Fruit fly (Drosophila melanogaster) whole organism, embryonic: ENCODE results near the gene CG12477.

Experiments used
- Abd-B ChIP-seq: fragments of 200-800 bp; sonication (Bioruptor generic); optimal IDR thresholded peaks from 2 replicates; lab custom pipeline; 2018; ENCODE audit warnings: missing biosample characterization, mild to moderate bottlenecking, missing genetic modification characterization, moderate library complexity
- B-H1 ChIP-seq: fragments of 200-800 bp; sonication (Bioruptor generic); IDR thresholded peaks from 3 replicates; pipeline ENCODE4 v1.3.6; 2022; ENCODE audit warnings: missing biosample characterization, missing genetic modification characterization
- BtbVII ChIP-seq: fragments of 200-800 bp; sonication (Bioruptor generic); optimal IDR thresholded peaks from 3 replicates; lab custom pipeline; 2017; ENCODE audit warnings: missing biosample characterization, mild to moderate bottlenecking, missing genetic modification characterization
- CG10267 ChIP-seq: fragments of 200-800 bp; sonication (Bioruptor generic); optimal IDR thresholded peaks from 2 replicates; lab custom pipeline; 2018; ENCODE audit warnings: missing biosample characterization, mild to moderate bottlenecking, missing genetic modification characterization, moderate library complexity
- CG11247 ChIP-seq: fragments of 200-800 bp; sonication (Bioruptor generic); IDR thresholded peaks from 2 replicates; pipeline ENCODE4 v1.3.6; 2022; ENCODE audit warnings: missing biosample characterization, missing genetic modification characterization
- CG11456 ChIP-seq: fragments of 200-800 bp; sonication (Bioruptor generic); IDR thresholded peaks from 3 replicates; pipeline ENCODE4 v1.3.6; 2022; ENCODE audit warnings: missing biosample characterization, missing genetic modification characterization
- CG11560 ChIP-seq: fragments of 200-800 bp; sonication (Bioruptor generic); IDR thresholded peaks from 3 replicates; pipeline ENCODE4 v1.3.6; 2022; ENCODE audit warnings: missing biosample characterization, missing genetic modification characterization
- CG12104 ChIP-seq: fragments of 200-800 bp; sonication (Bioruptor generic); optimal IDR thresholded peaks from 3 replicates; lab custom pipeline; 2016; ENCODE audit warnings: missing biosample characterization, missing genetic modification characterization
- CG13894 ChIP-seq: fragments of 200-800 bp; sonication (Bioruptor generic); optimal IDR thresholded peaks from 3 replicates; lab custom pipeline; 2018; ENCODE audit warnings: missing biosample characterization, mild to moderate bottlenecking, missing genetic modification characterization, moderate library complexity
- CG14860 ChIP-seq: fragments of 200-800 bp; sonication (Bioruptor generic); IDR thresholded peaks from 3 replicates; pipeline ENCODE4 v1.3.6; 2022; ENCODE audit warnings: missing biosample characterization, missing genetic modification characterization; ENCODE audit not compliant: partially characterized antibody
- CG1529 ChIP-seq: fragments of 200-800 bp; sonication (Bioruptor generic); optimal IDR thresholded peaks from 3 replicates; lab custom pipeline; 2018; ENCODE audit warnings: missing biosample characterization, missing genetic modification characterization
- CG16779 ChIP-seq: fragments of 200-800 bp; sonication (Bioruptor generic); IDR thresholded peaks from 2 replicates; pipeline ENCODE4 v1.3.6; 2022; ENCODE audit warnings: missing biosample characterization, missing genetic modification characterization
- CG17328 ChIP-seq: fragments of 200-800 bp; sonication (Bioruptor generic); IDR thresholded peaks from 2 replicates; pipeline ENCODE4 v1.3.6; 2022; ENCODE audit warnings: missing biosample characterization, missing genetic modification characterization
- CG17612 ChIP-seq: fragments of 200-800 bp; sonication (Bioruptor generic); IDR thresholded peaks from 2 replicates; pipeline ENCODE4 v1.3.6; 2022; ENCODE audit warnings: missing biosample characterization, missing genetic modification characterization
- CG1792 ChIP-seq: fragments of 200-800 bp; sonication (Bioruptor generic); optimal IDR thresholded peaks from 2 replicates; lab custom pipeline; 2016; ENCODE audit warnings: missing biosample characterization, missing genetic modification characterization
- CG18476 ChIP-seq: fragments of 200-800 bp; sonication (Bioruptor generic); optimal IDR thresholded peaks from 2 replicates; lab custom pipeline; 2016; ENCODE audit warnings: missing biosample characterization, mild to moderate bottlenecking, missing genetic modification characterization
- CG2199 ChIP-seq: fragments of 200-800 bp; sonication (Bioruptor generic); IDR thresholded peaks from 3 replicates; pipeline ENCODE4 v1.3.6; 2022; ENCODE audit warnings: missing biosample characterization, missing genetic modification characterization
- CG33213 ChIP-seq: fragments of 200-800 bp; sonication (Bioruptor generic); optimal IDR thresholded peaks from 3 replicates; lab custom pipeline; 2016; ENCODE audit warnings: missing biosample characterization, missing genetic modification characterization
- CG33557 ChIP-seq: fragments of 200-800 bp; sonication (Bioruptor generic); optimal IDR thresholded peaks from 2 replicates; lab custom pipeline; 2019; ENCODE audit warnings: missing biosample characterization, mild to moderate bottlenecking, missing genetic modification characterization, moderate library complexity
- CG7556 ChIP-seq: fragments of 200-800 bp; sonication (Bioruptor generic); optimal IDR thresholded peaks from 2 replicates; lab custom pipeline; 2017; ENCODE audit warnings: missing biosample characterization, mild to moderate bottlenecking, missing genetic modification characterization
- CG7745 ChIP-seq: fragments of 200-800 bp; sonication (Bioruptor generic); optimal IDR thresholded peaks from 2 replicates; lab custom pipeline; 2018; ENCODE audit warnings: missing biosample characterization, mild to moderate bottlenecking, missing genetic modification characterization, moderate library complexity
- CG8281 ChIP-seq: fragments of 200-800 bp; sonication (Bioruptor generic); optimal IDR thresholded peaks from 2 replicates; lab custom pipeline; 2018; ENCODE audit warnings: missing biosample characterization, mild to moderate bottlenecking, missing genetic modification characterization, moderate library complexity
- CTCF ChIP-seq: fragments of 200-800 bp; sonication (Bioruptor generic); optimal IDR thresholded peaks from 2 replicates; lab custom pipeline; 2017; ENCODE audit warnings: missing biosample characterization, mild to moderate bottlenecking, missing genetic modification characterization, moderate library complexity
- Camta ChIP-seq: fragments of 200-800 bp; sonication (Bioruptor generic); optimal IDR thresholded peaks from 2 replicates; lab custom pipeline; 2016; ENCODE audit warnings: missing biosample characterization, missing genetic modification characterization
- D19A ChIP-seq: fragments of 200-800 bp; optimal IDR thresholded peaks from 3 replicates; lab custom pipeline; 2019; ENCODE audit warnings: missing biosample characterization, mild to moderate bottlenecking, missing genetic modification characterization, moderate library complexity
- Lim3 ChIP-seq: fragments of 200-800 bp; sonication (Bioruptor generic); IDR thresholded peaks from 2 replicates; pipeline ENCODE4 v1.3.6; 2022; ENCODE audit warnings: missing biosample characterization, missing genetic modification characterization
- MESR4 ChIP-seq: fragments of 200-800 bp; sonication (Bioruptor generic); optimal IDR thresholded peaks from 2 replicates; lab custom pipeline; 2018; ENCODE audit warnings: missing biosample characterization, mild to moderate bottlenecking, missing genetic modification characterization, moderate library complexity
- Max ChIP-seq: fragments of 200-800 bp; sonication (Bioruptor generic); optimal IDR thresholded peaks from 2 replicates; lab custom pipeline; 2016; ENCODE audit warnings: missing biosample characterization, mild to moderate bottlenecking, missing genetic modification characterization
- PHDP ChIP-seq: fragments of 200-800 bp; sonication (Bioruptor generic); optimal IDR thresholded peaks from 3 replicates; lab custom pipeline; 2018; ENCODE audit warnings: missing biosample characterization, mild to moderate bottlenecking, missing genetic modification characterization, moderate library complexity
- Taf1 ChIP-seq: fragments of 200-800 bp; sonication (Bioruptor generic); IDR thresholded peaks from 2 replicates; pipeline ENCODE4 v1.3.6; 2022; ENCODE audit warnings: missing biosample characterization, missing genetic modification characterization
- Tbp ChIP-seq: fragments of >200 bp; optimal IDR thresholded peaks from 2 replicates; lab custom pipeline; 2018; ENCODE audit warnings: missing biosample characterization, missing genetic modification characterization
- ara ChIP-seq: fragments of 200-800 bp; sonication (Bioruptor generic); IDR thresholded peaks from 2 replicates; pipeline ENCODE4 v1.3.6; 2022; ENCODE audit warnings: missing biosample characterization, missing genetic modification characterization
- az2 ChIP-seq: fragments of 200-800 bp; sonication (Bioruptor generic); optimal IDR thresholded peaks from 3 replicates; lab custom pipeline; 2016; ENCODE audit warnings: missing biosample characterization, missing genetic modification characterization
- cas ChIP-seq: fragments of 200-800 bp; sonication (Bioruptor generic); IDR thresholded peaks from 2 replicates; pipeline ENCODE4 v1.3.6; 2022; ENCODE audit warnings: missing biosample characterization, missing genetic modification characterization
- crol ChIP-seq: fragments of 200-800 bp; sonication (Bioruptor generic); IDR thresholded peaks from 2 replicates; pipeline ENCODE4 v1.3.6; 2022; ENCODE audit warnings: missing biosample characterization, missing genetic modification characterization
- en ChIP-seq: fragments of 200-800 bp; sonication (Bioruptor generic); optimal IDR thresholded peaks from 2 replicates; lab custom pipeline; 2016; ENCODE audit warnings: missing biosample characterization, missing genetic modification characterization
- fru ChIP-seq: fragments of >200 bp; optimal IDR thresholded peaks from 2 replicates; lab custom pipeline; 2017
- gce ChIP-seq: fragments of 200-800 bp; sonication (Bioruptor generic); IDR thresholded peaks from 3 replicates; pipeline ENCODE4 v1.3.6; 2022; ENCODE audit warnings: missing biosample characterization, missing genetic modification characterization
- grau ChIP-seq: fragments of 200-800 bp; optimal IDR thresholded peaks from 3 replicates; lab custom pipeline; 2019; ENCODE audit warnings: missing biosample characterization, mild to moderate bottlenecking, missing genetic modification characterization, moderate library complexity
- grn ChIP-seq: fragments of 200-800 bp; sonication (Bioruptor generic); optimal IDR thresholded peaks from 3 replicates; lab custom pipeline; 2017; ENCODE audit warnings: missing biosample characterization, missing genetic modification characterization
- ham ChIP-seq: fragments of 200-800 bp; sonication (Bioruptor generic); IDR thresholded peaks from 2 replicates; pipeline ENCODE4 v1.3.6; 2022; ENCODE audit warnings: missing biosample characterization, missing genetic modification characterization
- hkb ChIP-seq, 2 experiments: fragments of 200-800 bp in 1 of 2; fragments of >200 bp in 1 of 2; sonication (Bioruptor generic) in 1 of 2; IDR thresholded peaks in 1 of 2; optimal IDR thresholded peaks in 1 of 2; 2 replicates each; pipeline versions ENCODE4 v1.3.6 to Lab custom; 2017 to 2022; ENCODE audit warnings: missing biosample characterization in 1 of 2, missing genetic modification characterization in 1 of 2
- pho ChIP-seq: fragments of 200-800 bp; sonication (Bioruptor generic); optimal IDR thresholded peaks from 2 replicates; lab custom pipeline; 2016; ENCODE audit warnings: missing biosample characterization, missing genetic modification characterization
- prd ChIP-seq, 3 experiments: fragments of >200 bp in 2 of 3; fragments of 200-800 bp in 1 of 3; sonication (Bioruptor generic) in 1 of 3; optimal IDR thresholded peaks in 2 of 3; IDR thresholded peaks in 1 of 3; 2 replicates in 2 of 3; 3 replicates in 1 of 3; pipeline versions ENCODE4 v1.3.6 to Lab custom; 2017 to 2022; ENCODE audit warnings: missing biosample characterization in 1 of 3, missing genetic modification characterization in 1 of 3
- shn ChIP-seq: fragments of 200-800 bp; sonication (Bioruptor generic); optimal IDR thresholded peaks from 3 replicates; lab custom pipeline; 2016; ENCODE audit warnings: missing biosample characterization, missing genetic modification characterization
- sna ChIP-seq: fragments of 200-800 bp; sonication (Bioruptor generic); IDR thresholded peaks from 2 replicates; pipeline ENCODE4 v1.3.6; 2022; ENCODE audit warnings: missing biosample characterization, missing genetic modification characterization; ENCODE audit not compliant: partially characterized antibody
- trem ChIP-seq: fragments of 200-800 bp; optimal IDR thresholded peaks from 3 replicates; lab custom pipeline; 2019; ENCODE audit warnings: missing biosample characterization, mild to moderate bottlenecking, missing genetic modification characterization, moderate library complexity
- ttk ChIP-seq: fragments of 200-800 bp; sonication (Bioruptor generic); IDR thresholded peaks from 2 replicates; pipeline ENCODE4 v2.1.2; 2022; ENCODE audit warnings: missing biosample characterization, missing genetic modification characterization
- wek ChIP-seq: fragments of 200-800 bp; sonication (Bioruptor generic); optimal IDR thresholded peaks from 3 replicates; lab custom pipeline; 2018; ENCODE audit warnings: missing biosample characterization, mild to moderate bottlenecking, missing genetic modification characterization, moderate library complexity
- wor ChIP-seq: fragments of 200-800 bp; sonication (Bioruptor generic); IDR thresholded peaks from 2 replicates; pipeline ENCODE4 v1.3.6; 2022; ENCODE audit warnings: missing biosample characterization, missing genetic modification characterization

Gene CG12477

DNA sequence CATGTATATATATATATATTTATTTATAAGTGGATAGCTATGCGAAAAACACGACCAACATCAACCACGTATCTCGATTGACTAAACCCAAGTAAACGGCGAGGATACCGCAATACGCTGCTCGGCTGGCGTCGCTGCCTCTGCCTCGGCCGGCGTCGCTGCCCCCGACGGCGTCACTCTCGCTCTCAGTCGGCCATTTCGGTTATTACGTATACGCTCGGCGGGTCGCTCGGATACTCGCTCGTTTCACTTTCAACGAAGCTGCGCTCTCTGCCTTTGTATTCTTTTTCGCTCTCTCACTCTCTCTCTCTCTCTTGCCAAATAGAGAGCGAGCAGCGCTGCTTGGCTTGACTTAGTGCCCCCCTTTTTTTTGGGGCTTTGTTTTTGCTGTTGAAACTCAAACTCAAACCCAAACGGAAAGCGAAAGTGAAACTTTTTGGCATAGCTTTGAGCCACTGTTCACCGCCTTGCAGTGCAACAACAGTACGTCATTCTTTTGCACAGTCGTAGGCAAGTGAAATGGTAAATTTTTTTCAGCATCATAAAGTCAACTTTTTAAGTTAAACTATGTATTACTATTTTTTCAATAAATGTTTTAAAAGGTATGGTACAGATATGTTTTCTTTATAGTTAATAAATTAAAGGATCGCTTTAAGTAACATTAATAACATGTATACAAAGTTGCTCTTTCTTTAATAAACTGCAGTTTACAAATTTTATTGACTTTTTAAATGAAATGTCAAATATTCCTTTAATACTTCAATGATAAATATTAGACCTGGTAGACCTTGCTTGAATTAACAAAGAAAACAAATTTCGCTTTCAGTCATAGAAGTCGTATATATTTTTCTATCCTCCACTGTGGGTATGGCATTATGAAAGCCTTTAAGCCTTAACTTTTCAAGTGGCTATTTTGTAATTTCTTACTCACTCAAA lies 42.9 kb upstream of the CG12477 start (continued):
- TF ChIP-seq CG13894 (tag; lab: Kevin White, UChicago) (no peak), CG17612 (GFP tag; lab: Robert Waterston, UW) (no peak), CG8281 (peak; percentile 23), BtbVII (GFP tag; lab: Kevin White, UChicago) (peak; percentile 4), Camta (GFP tag; lab: Kevin White, UChicago) (no peak), ara (GFP tag; lab: Robert Waterston, UW) (peak; percentile 52; the same call in 1 of the 2 replicates), pho (GFP tag; lab: Kevin White, UChicago) (no peak), CG1529 (GFP tag; lab: Kevin White, UChicago) (no peak), shn (no peak), trem (tag; lab: Kevin White, UChicago) (no peak), Tbp (GFP tag; lab: Kevin White, UChicago) (no peak), ham (no peak), grn (GFP tag; lab: Kevin White, UChicago) (no peak), grau (tag; lab: Kevin White, UChicago) (no peak), Abd-B (GFP tag; lab: Kevin White, UChicago) (no peak), az2 (no peak), MESR4 (GFP tag; lab: Kevin White, UChicago) (no peak), CG7745 (tag; lab: Kevin White, UChicago) (no peak), D19A (tag; lab: Kevin White, UChicago) (no peak), CTCF (GFP tag; lab: Kevin White, UChicago) (peak; percentile 17), B-H1 (GFP tag; lab: Robert Waterston, UW) (no peak), Taf1 (GFP tag; lab: Robert Waterston, UW) (no peak), cas (GFP tag; lab: Robert Waterston, UW) (no peak), CG10267 (tag; lab: Kevin White, UChicago) (no peak), CG11247 (GFP tag; lab: Robert Waterston, UW) (0 out of 2 replicates have a peak, but pooled peaks have one; percentile 23), CG1792 (GFP tag; lab: Kevin White, UChicago) (no peak), wor (GFP tag; lab: Robert Waterston, UW) (no peak), crol (GFP tag; lab: Robert Waterston, UW) (peak; percentile 51), gce (peak; percentile 26; the same call in 1 of the 3 replicates), hkb (optimal IDR thresholded peaks at IDR 0.05; lab: Kevin White, UChicago) (no peak), hkb (GFP tag; IDR thresholded peaks at IDR 0.05; lab: Robert Waterston, UW) (no peak; the same call in 1 of the 2 replicates), CG7556 (GFP tag; lab: Kevin White, UChicago) (peak; percentile 56), CG33213 (GFP tag; lab: Kevin White, UChicago) (no peak), CG12104 (GFP tag; lab: Kevin White, UChicago) (no peak), en (GFP tag; lab: Kevin White, UChicago) (no peak), fru (lab: Kevin White, UChicago) (no peak), Lim3 (GFP tag; lab: Robert Waterston, UW) (no peak), CG11560 (tag; lab: Robert Waterston, UW) (no peak), Max (peak; percentile 1), PHDP (tag; lab: Kevin White, UChicago) (no peak), CG18476 (GFP tag; lab: Kevin White, UChicago) (no peak), CG11456 (GFP tag; lab: Robert Waterston, UW) (no peak), ttk (GFP tag; lab: Robert Waterston, UW) (no peak), sna (GFP tag; lab: Robert Waterston, UW) (peak; percentile 53), CG17328 (GFP tag; lab: Robert Waterston, UW) (0 out of 2 replicates have a peak, but pooled peaks have one; percentile 33), wek (GFP tag; lab: Kevin White, UChicago) (peak; percentile 1), CG2199 (GFP tag; lab: Robert Waterston, UW) (no peak), CG14860 (GFP tag; lab: Robert Waterston, UW) (no peak), CG33557 (GFP tag; lab: Kevin White, UChicago) (peak; percentile 77), CG16779 (GFP tag; lab: Robert Waterston, UW) (no peak), prd (optimal IDR thresholded peaks at IDR 0.05; lab: Kevin White, UChicago) (no peak), prd (GFP tag; IDR thresholded peaks at IDR 0.05; lab: Robert Waterston, UW) (no peak)
